Worm (Caenorhabditis elegans) whole organism, late embryonic: ENCODE measurements around the gene col-81.

Experiments used
- Y22D7AL.16 ChIP-seq: sonication (generic microtip); optimal IDR thresholded peaks from 2 replicates; lab custom pipeline; 2016; ENCODE audit warnings: missing genetic modification characterization, missing compliant biosample characterization
- ceh-24 ChIP-seq: sonication (generic microtip); optimal IDR thresholded peaks from 2 replicates; lab custom pipeline; 2016; ENCODE audit warnings: mild to moderate bottlenecking, missing genetic modification characterization, missing compliant biosample characterization
- nhr-11 ChIP-seq: fragments of 150-350 bp; optimal IDR thresholded peaks from 2 replicates; lab custom pipeline; 2014; ENCODE audit warnings: missing biosample characterization, missing genetic modification characterization
- pha-4 ChIP-seq: fragments of 150-350 bp; optimal IDR thresholded peaks from 2 replicates; lab custom pipeline; 2018; ENCODE audit warnings: missing biosample characterization, missing genetic modification reagents, missing genetic modification characterization
- tbx-7 ChIP-seq: sonication (generic microtip); optimal IDR thresholded peaks from 2 replicates; lab custom pipeline; 2016; ENCODE audit warnings: missing genotype, missing genetic modification characterization, missing compliant biosample characterization
- unc-42 ChIP-seq: sonication (generic microtip); optimal IDR thresholded peaks from 2 replicates; lab custom pipeline; 2016; ENCODE audit warnings: missing genotype, missing genetic modification characterization, missing compliant biosample characterization

- TF ChIP-seq pha-4 (tag; lab: Kevin White, UChicago) (no peak), nhr-11 (tag; lab: Kevin White, UChicago) (no peak), ceh-24 (tag; lab: Kevin White, UChicago) (no peak), tbx-7 (no peak), Y22D7AL.16 (tag; lab: Kevin White, UChicago) (no peak), unc-42 (no peak)
Observed at ce11 chrII:11045872-11046271, 32.3 kb upstream of the col-81 start, which contains the start of gene col-83.
